Fruit fly (Drosophila melanogaster): Measurements from ENCODE around the gene CG43841.
A peak's percentile ranks its signal among the peaks of the same experiment; 100 is the strongest.

The CG43841 gene

dm6 chrX:18404632-18405238, 34.7 kb upstream of the CG43841 start (continued):
- TF ChIP-seq CG13296 (GFP tag; optimal IDR thresholded peaks at IDR 0.05) = no peak
- no peak for TF ChIP-seq CG13123 (GFP tag; optimal IDR thresholded peaks at IDR 0.05)
- peak; percentile 38 for TF ChIP-seq CG32772 (GFP tag; IDR thresholded peaks at IDR 0.05)
- no peak for TF ChIP-seq CG7745 (tag; optimal IDR thresholded peaks at IDR 0.05)
- TF ChIP-seq CG11456 (GFP tag; IDR thresholded peaks at IDR 0.05) = no peak
- no peak; the same call in 1 of the 2 replicates for TF ChIP-seq CG32532 (GFP tag; IDR thresholded peaks at IDR 0.05)
- TF ChIP-seq ssp (GFP tag; IDR thresholded peaks at IDR 0.05) = no peak
- TF ChIP-seq CG11696 (GFP tag; IDR thresholded peaks at IDR 0.05) = no peak
- no peak for TF ChIP-seq zf30C (GFP tag; optimal IDR thresholded peaks at IDR 0.05)
- no peak for TF ChIP-seq Hr39 (optimal IDR thresholded peaks at IDR 0.05)
- peak; percentile 29; the same call in 1 of the 2 replicates for TF ChIP-seq sisA (GFP tag; IDR thresholded peaks at IDR 0.05)
- TF ChIP-seq ab (GFP tag; optimal IDR thresholded peaks at IDR 0.05) = no peak
- TF ChIP-seq CG3838 (GFP tag; optimal IDR thresholded peaks at IDR 0.05) = no peak
- no peak for TF ChIP-seq NK7.1 (GFP tag; optimal IDR thresholded peaks at IDR 0.05)
- TF ChIP-seq Ets97D (GFP tag; optimal IDR thresholded peaks at IDR 0.05) = no peak
- 0 out of 2 replicates have a peak, but pooled peaks have one; percentile 29 for TF ChIP-seq CG4360 (GFP tag; IDR thresholded peaks at IDR 0.05)
- peak; percentile 35 for TF ChIP-seq CG12659 (GFP tag; optimal IDR thresholded peaks at IDR 0.05)
- TF ChIP-seq Atf-2 (GFP tag; optimal IDR thresholded peaks at IDR 0.05) = no peak
- TF ChIP-seq Dp (GFP tag; optimal IDR thresholded peaks at IDR 0.05) = no peak
- TF ChIP-seq C15 (GFP tag; IDR thresholded peaks at IDR 0.05) = no peak
- TF ChIP-seq da (GFP tag; optimal IDR thresholded peaks at IDR 0.05) = no peak
- no peak for TF ChIP-seq CG9215 (GFP tag; IDR thresholded peaks at IDR 0.05)
- TF ChIP-seq CG13894 (tag; optimal IDR thresholded peaks at IDR 0.05) = no peak
- no peak for TF ChIP-seq CG5180 (GFP tag; optimal IDR thresholded peaks at IDR 0.05)
- no peak for TF ChIP-seq tap (tag; optimal IDR thresholded peaks at IDR 0.05)
- peak in 1 of 3 experiments; percentile 33 for TF ChIP-seq lola (GFP tag; optimal IDR thresholded peaks at IDR 0.05)
- no peak for TF ChIP-seq stwl (tag; optimal IDR thresholded peaks at IDR 0.05)
- no peak for TF ChIP-seq hkb (optimal IDR thresholded peaks at IDR 0.05)
- no peak for TF ChIP-seq hkb (GFP tag; IDR thresholded peaks at IDR 0.05)
- TF ChIP-seq CG1603 (tag; optimal IDR thresholded peaks at IDR 0.05) = peak; percentile 2
- TF ChIP-seq dmrt99B (tag; optimal IDR thresholded peaks at IDR 0.05) = peak; percentile 57
- TF ChIP-seq CG4730 (GFP tag; IDR thresholded peaks at IDR 0.05) = no peak
- TF ChIP-seq Poxn (GFP tag; IDR thresholded peaks at IDR 0.05) = no peak
- TF ChIP-seq zfh2 (GFP tag; optimal IDR thresholded peaks at IDR 0.05) = peak; percentile 33
- TF ChIP-seq fd102C (GFP tag; optimal IDR thresholded peaks at IDR 0.05) = no peak
- TF ChIP-seq vnd (GFP tag; IDR thresholded peaks at IDR 0.05; ENCODE audit: partially characterized antibody) = no peak
- TF ChIP-seq Trl (optimal IDR thresholded peaks at IDR 0.05) = peak; percentile 91 to 92
- TF ChIP-seq Trl (GFP tag; optimal IDR thresholded peaks at IDR 0.05) = no peak
- peak; percentile 46 for TF ChIP-seq cg (GFP tag; optimal IDR thresholded peaks at IDR 0.05)
- TF ChIP-seq sna (GFP tag; IDR thresholded peaks at IDR 0.05; ENCODE audit: partially characterized antibody) = peak; percentile 46; the same call in 1 of the 2 replicates
- no peak for TF ChIP-seq Atf6 (GFP tag; IDR thresholded peaks at IDR 0.05)
- no peak for TF ChIP-seq chn (GFP tag; optimal IDR thresholded peaks at IDR 0.05)
- TF ChIP-seq Rx (GFP tag; IDR thresholded peaks at IDR 0.05) = 0 out of 2 replicates have a peak, but pooled peaks have one; percentile 21
- TF ChIP-seq tio (GFP tag; optimal IDR thresholded peaks at IDR 0.05) = no peak
- no peak for TF ChIP-seq tx (GFP tag; optimal IDR thresholded peaks at IDR 0.05)
- TF ChIP-seq Usf (GFP tag; optimal IDR thresholded peaks at IDR 0.05) = peak; percentile 28
- no peak for TF ChIP-seq Dbx (GFP tag; IDR thresholded peaks at IDR 0.05)
- TF ChIP-seq croc (GFP tag; conservative IDR thresholded peaks at IDR 0.05) = no peak
- TF ChIP-seq dysf (GFP tag; IDR thresholded peaks at IDR 0.05) = no peak
- TF ChIP-seq CG2678 (tag; optimal IDR thresholded peaks at IDR 0.05) = peak; percentile 55
- no peak for TF ChIP-seq CG10267 (tag; optimal IDR thresholded peaks at IDR 0.05)
- no peak for TF ChIP-seq vvl (GFP tag; IDR thresholded peaks at IDR 0.05)

All from whole organism, embryonic.